Fruit fly (Drosophila melanogaster): Measurements from ENCODE around the gene eEF1alpha2.
A peak's percentile ranks its signal among the peaks of the same experiment; 100 is the strongest.

Gene eEF1alpha2

dm6 chr3R:31747429-31748048 lies 9.3 kb downstream of the eEF1alpha2 start, which contains the start of the genes nero and CG1910:
TSS of gene nero (minus strand) at chr3R:31747558.
TSS of gene CG1910 (plus strand) at chr3R:31747643.
- TF ChIP-seq Hr96 (GFP tag; optimal IDR thresholded peaks at IDR 0.05) (no peak), CG33017 (tag; optimal IDR thresholded peaks at IDR 0.05) (no peak), Clk (GFP tag; optimal IDR thresholded peaks at IDR 0.05) (no peak), cic (GFP tag; optimal IDR thresholded peaks at IDR 0.05) (no peak), toe (GFP tag; optimal IDR thresholded peaks at IDR 0.05) (peak; percentile 0), Mnt (GFP tag; optimal IDR thresholded peaks at IDR 0.05) (peak; percentile 96), CG1620 (GFP tag; optimal IDR thresholded peaks at IDR 0.05) (peak; percentile 18), ovo (GFP tag; optimal IDR thresholded peaks at IDR 0.05) (no peak), cnc (optimal IDR thresholded peaks at IDR 0.05) (no peak), bab1 (GFP tag; optimal IDR thresholded peaks at IDR 0.05) (peak; percentile 42), pad (GFP tag; optimal IDR thresholded peaks at IDR 0.05) (no peak), CG12768 (GFP tag; optimal IDR thresholded peaks at IDR 0.05) (no peak), Crg-1 (GFP tag; optimal IDR thresholded peaks at IDR 0.05) (peak; percentile 18), CG7101 (tag; optimal IDR thresholded peaks at IDR 0.05) (peak; percentile 54), CG14711 (tag; optimal IDR thresholded peaks at IDR 0.05) (no peak), CG11617 (GFP tag; optimal IDR thresholded peaks at IDR 0.05) (no peak), kay (GFP tag; ENCODE audit: borderline replicate concordance) (no peak), tj (GFP tag; optimal IDR thresholded peaks at IDR 0.05) (peak; percentile 85), CG7045 (GFP tag; optimal IDR thresholded peaks at IDR 0.05) (no peak), CG5204 (GFP tag; optimal IDR thresholded peaks at IDR 0.05) (no peak)

dm6 chr3R:31748093-31748996 lies 10.1 kb downstream of the eEF1alpha2 start:
- TF ChIP-seq CG14711 (tag; optimal IDR thresholded peaks at IDR 0.05) (no peak), CG1620 (GFP tag; optimal IDR thresholded peaks at IDR 0.05) (no peak), pad (GFP tag; optimal IDR thresholded peaks at IDR 0.05) (peak; percentile 60), CG12768 (GFP tag; optimal IDR thresholded peaks at IDR 0.05) (peak; percentile 28), Crg-1 (GFP tag; optimal IDR thresholded peaks at IDR 0.05) (no peak), CG11617 (GFP tag; optimal IDR thresholded peaks at IDR 0.05) (peak; percentile 69), ovo (GFP tag; optimal IDR thresholded peaks at IDR 0.05) (peak; percentile 28), Mnt (GFP tag; optimal IDR thresholded peaks at IDR 0.05) (peak; percentile 99), cnc (optimal IDR thresholded peaks at IDR 0.05) (no peak), bab1 (GFP tag; optimal IDR thresholded peaks at IDR 0.05) (peak; percentile 16), CG33017 (tag; optimal IDR thresholded peaks at IDR 0.05) (no peak), kay (GFP tag; ENCODE audit: borderline replicate concordance) (no peak), cic (GFP tag; optimal IDR thresholded peaks at IDR 0.05) (peak; percentile 93), tj (GFP tag; optimal IDR thresholded peaks at IDR 0.05) (peak; percentile 40), Hr96 (GFP tag; optimal IDR thresholded peaks at IDR 0.05) (peak; percentile 49), CG7101 (tag; optimal IDR thresholded peaks at IDR 0.05) (peak; percentile 5), CG7045 (GFP tag; optimal IDR thresholded peaks at IDR 0.05) (no peak), Clk (GFP tag; optimal IDR thresholded peaks at IDR 0.05) (no peak)

dm6 chr3R:31754605-31755004 lies 16.3 kb downstream of the eEF1alpha2 start, which contains the start of gene salt:
TSS of gene salt (minus strand) at chr3R:31754705.
- no peak for TF ChIP-seq CG33017 (tag; optimal IDR thresholded peaks at IDR 0.05)
- TF ChIP-seq pad (GFP tag; optimal IDR thresholded peaks at IDR 0.05), result no peak
- TF ChIP-seq CG7045 (GFP tag; optimal IDR thresholded peaks at IDR 0.05), result no peak
- TF ChIP-seq CG14711 (tag; optimal IDR thresholded peaks at IDR 0.05), result no peak
- no peak for TF ChIP-seq CG7101 (tag; optimal IDR thresholded peaks at IDR 0.05)
- TF ChIP-seq Crg-1 (GFP tag; optimal IDR thresholded peaks at IDR 0.05), result no peak
- no peak for TF ChIP-seq bab1 (GFP tag; optimal IDR thresholded peaks at IDR 0.05)
- no peak for TF ChIP-seq kay (GFP tag; ENCODE audit: borderline replicate concordance)
- TF ChIP-seq Clk (GFP tag; optimal IDR thresholded peaks at IDR 0.05), result no peak

dm6 chr3R:31758587-31759167 lies 20.4 kb downstream of the eEF1alpha2 start, which contains the start of gene CG2187:
TSS of gene CG2187 (minus strand) at chr3R:31758637.
- TF ChIP-seq ovo (GFP tag; optimal IDR thresholded peaks at IDR 0.05) (no peak), kay (GFP tag; ENCODE audit: borderline replicate concordance) (peak; percentile 17), CG5204 (GFP tag; optimal IDR thresholded peaks at IDR 0.05) (no peak), bab1 (GFP tag; optimal IDR thresholded peaks at IDR 0.05) (no peak), cic (GFP tag; optimal IDR thresholded peaks at IDR 0.05) (no peak), Hr96 (GFP tag; optimal IDR thresholded peaks at IDR 0.05) (no peak), CG12768 (GFP tag; optimal IDR thresholded peaks at IDR 0.05) (no peak), CG33017 (tag; optimal IDR thresholded peaks at IDR 0.05) (no peak), toe (GFP tag; optimal IDR thresholded peaks at IDR 0.05) (no peak)

- TF ChIP-seq cic (GFP tag; optimal IDR thresholded peaks at IDR 0.05) (peak; percentile 83), CG12768 (GFP tag; optimal IDR thresholded peaks at IDR 0.05) (no peak), cnc (optimal IDR thresholded peaks at IDR 0.05) (peak in 1 of 2 experiments; percentile 13), CG7101 (tag; optimal IDR thresholded peaks at IDR 0.05) (no peak), pad (GFP tag; optimal IDR thresholded peaks at IDR 0.05) (no peak), Crg-1 (GFP tag; optimal IDR thresholded peaks at IDR 0.05) (no peak)
Observed at dm6 chr3R:31761529-31762009, 23.3 kb downstream of the eEF1alpha2 start, which contains the start of gene Smvt. TSS of gene Smvt (minus strand) at chr3R:31761579.
